Worm (Caenorhabditis elegans) whole organism, L2 larva: ENCODE results near the gene cct-3.

Experiments used
- Y55F3AM.14 ChIP-seq: fragments of 200-800 bp; sonication (Bioruptor generic); optimal IDR thresholded peaks from 2 replicates; lab custom pipeline; 2018; ENCODE audit warnings: mild to moderate bottlenecking, missing genetic modification characterization, missing compliant biosample characterization
- ZK546.5 ChIP-seq: sonication (generic microtip); optimal IDR thresholded peaks from 2 replicates; lab custom pipeline; 2017; ENCODE audit warnings: missing biosample characterization, missing genetic modification characterization
- alr-1 ChIP-seq: fragments of 150-350 bp; optimal IDR thresholded peaks from 2 replicates; lab custom pipeline; 2014; ENCODE audit warnings: missing biosample characterization, missing genetic modification characterization
- aly-2 ChIP-seq: fragments of 150-350 bp; optimal IDR thresholded peaks from 2 replicates; lab custom pipeline; 2014; ENCODE audit warnings: missing biosample characterization, missing genetic modification characterization
- blmp-1 ChIP-seq: sonication (generic microtip); optimal IDR thresholded peaks from 2 replicates; lab custom pipeline; 2017; ENCODE audit warnings: missing genetic modification characterization, mild to moderate bottlenecking, missing compliant biosample characterization, antibody characterized with exemption, moderate library complexity; ENCODE audit not compliant: insufficient read depth
- ceh-16 ChIP-seq: fragments of 150-350 bp; optimal IDR thresholded peaks from 2 replicates; lab custom pipeline; 2014; ENCODE audit warnings: missing biosample characterization, missing genetic modification characterization
- ceh-82 ChIP-seq: fragments of 150-350 bp; optimal IDR thresholded peaks from 2 replicates; lab custom pipeline; 2014; ENCODE audit warnings: missing biosample characterization, missing genetic modification characterization
- crh-2 ChIP-seq: sonication (generic microtip); optimal IDR thresholded peaks from 2 replicates; lab custom pipeline; 2017; ENCODE audit warnings: missing biosample characterization, missing genetic modification characterization
- dmd-4 ChIP-seq: sonication (generic microtip); optimal IDR thresholded peaks from 2 replicates; lab custom pipeline; 2017; ENCODE audit warnings: missing biosample characterization, missing genetic modification characterization
- egl-27 ChIP-seq: sonication (generic microtip); optimal IDR thresholded peaks from 3 replicates; lab custom pipeline; 2017; ENCODE audit warnings: missing biosample characterization, missing genetic modification reagents, missing genetic modification characterization
- elt-1 ChIP-seq: fragments of 150-350 bp; optimal IDR thresholded peaks from 2 replicates; lab custom pipeline; 2014; ENCODE audit warnings: missing biosample characterization, missing genetic modification characterization
- elt-3 ChIP-seq: sonication (generic microtip); optimal IDR thresholded peaks from 2 replicates; lab custom pipeline; 2017; ENCODE audit warnings: missing biosample characterization, missing genetic modification characterization
- fos-1 ChIP-seq: fragments of 150-350 bp; optimal IDR thresholded peaks from 2 replicates; lab custom pipeline; 2014; ENCODE audit warnings: missing biosample characterization, missing genetic modification characterization
- gmeb-1 ChIP-seq: fragments of 150-350 bp; optimal IDR thresholded peaks from 2 replicates; lab custom pipeline; 2014; ENCODE audit warnings: missing biosample characterization, missing genetic modification characterization
- lin-11 ChIP-seq: fragments of 150-350 bp; sonication (generic microtip); optimal IDR thresholded peaks from 2 replicates; lab custom pipeline; 2014; ENCODE audit warnings: missing biosample characterization, missing genetic modification characterization, inconsistent platforms, mixed read lengths
- lin-39 ChIP-seq: fragments of 150-350 bp; optimal IDR thresholded peaks from 2 replicates; lab custom pipeline; 2014; ENCODE audit warnings: missing biosample characterization, missing genetic modification reagents, missing genetic modification characterization
- lsy-2 ChIP-seq, 2 experiments: fragments of 150-350 bp in 1 of 2; sonication (generic microtip) in 1 of 2; optimal IDR thresholded peaks; 2 replicates each; lab custom pipeline; 2014 to 2017; ENCODE audit warnings: missing biosample characterization in 2 of 2, missing genetic modification characterization in 2 of 2
- mab-5 ChIP-seq: fragments of 150-350 bp; optimal IDR thresholded peaks from 2 replicates; lab custom pipeline; 2014; ENCODE audit warnings: missing biosample characterization, missing genetic modification characterization
- mdl-1 ChIP-seq, 2 experiments: fragments of 150-350 bp in 1 of 2; sonication (generic microtip) in 1 of 2; optimal IDR thresholded peaks; 2 replicates each; lab custom pipeline; 2017; ENCODE audit warnings: missing biosample characterization in 2 of 2, missing genetic modification characterization in 2 of 2
- nhr-11 ChIP-seq: fragments of 150-350 bp; optimal IDR thresholded peaks from 2 replicates; lab custom pipeline; 2014; ENCODE audit warnings: missing biosample characterization, missing genetic modification characterization
- nhr-21 ChIP-seq: fragments of 150-350 bp; optimal IDR thresholded peaks from 2 replicates; lab custom pipeline; 2014; ENCODE audit warnings: missing biosample characterization, missing genetic modification characterization
- nhr-237 ChIP-seq: fragments of 150-350 bp; optimal IDR thresholded peaks from 2 replicates; lab custom pipeline; 2014; ENCODE audit warnings: missing biosample characterization, missing genetic modification characterization
- nhr-6 ChIP-seq: fragments of 150-350 bp; optimal IDR thresholded peaks from 2 replicates; lab custom pipeline; 2014; ENCODE audit warnings: missing biosample characterization, missing genetic modification characterization
- nhr-77 ChIP-seq: fragments of 150-350 bp; optimal IDR thresholded peaks from 2 replicates; lab custom pipeline; 2014; ENCODE audit warnings: missing biosample characterization, missing genetic modification characterization
- peb-1 ChIP-seq: fragments of 150-350 bp; optimal IDR thresholded peaks from 2 replicates; lab custom pipeline; 2014; ENCODE audit warnings: missing biosample characterization, missing genetic modification characterization
- skn-1 ChIP-seq: sonication (generic microtip); optimal IDR thresholded peaks from 2 replicates; lab custom pipeline; 2017; ENCODE audit warnings: missing biosample characterization, missing genetic modification characterization
- sma-3 ChIP-seq: sonication (generic microtip); optimal IDR thresholded peaks from 2 replicates; lab custom pipeline; 2016; ENCODE audit warnings: missing genetic modification reagents, missing genetic modification characterization, missing compliant biosample characterization
- sma-9 ChIP-seq, 2 experiments: fragments of 150-350 bp in 1 of 2; sonication (generic microtip) in 1 of 2; optimal IDR thresholded peaks; 2 replicates each; lab custom pipeline; 2014 to 2016; ENCODE audit warnings: missing genetic modification characterization in 2 of 2, mild to moderate bottlenecking in 1 of 2, missing biosample characterization in 1 of 2, missing compliant biosample characterization in 1 of 2, missing genetic modification reagents in 1 of 2, moderate library complexity in 1 of 2
- snpc-4 ChIP-seq: fragments of 150-350 bp; optimal IDR thresholded peaks from 2 replicates; lab custom pipeline; 2014; ENCODE audit warnings: missing biosample characterization, missing genetic modification characterization
- ztf-11 ChIP-seq: sonication (generic microtip); optimal IDR thresholded peaks from 2 replicates; lab custom pipeline; 2017; ENCODE audit warnings: missing biosample characterization, missing genetic modification characterization
- ztf-4 ChIP-seq: fragments of 150-350 bp; optimal IDR thresholded peaks from 2 replicates; lab custom pipeline; 2014; ENCODE audit warnings: missing biosample characterization, missing genetic modification characterization

cct-3 gene

ce11 chrII:2233240-2233639 is at the start of gene cct-3:
TSS of gene cct-3 (plus strand) at chrII:2233540.
- no peak for TF ChIP-seq ZK546.5 (tag; lab: Kevin White, UChicago)
- TF ChIP-seq, all 48 proteins: peak for 0

DNA sequence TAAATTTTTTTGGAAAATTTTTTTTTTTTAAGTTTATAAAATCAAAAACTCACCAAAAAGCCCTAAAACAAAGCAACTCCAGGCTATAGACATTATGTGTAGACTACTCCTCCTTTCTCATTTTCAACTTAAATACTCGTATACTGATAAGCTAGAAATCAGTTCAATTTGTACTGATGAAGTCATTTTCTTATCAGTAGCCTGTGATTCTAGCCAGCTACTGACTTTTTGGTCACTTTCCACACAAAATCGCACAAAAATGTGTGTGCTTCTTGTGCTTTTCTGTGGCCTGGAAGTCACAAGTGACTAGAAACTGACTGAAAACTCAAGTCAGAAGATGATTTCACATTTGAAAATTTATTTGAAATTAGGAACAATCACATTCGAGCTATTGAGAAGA is 47.0 kb upstream of the cct-3 start, which contains the start of gene gba-2:
Gene gba-2 (minus strand): TSS at position 106 of the 400 bp plus-strand sequence.
- TF ChIP-seq ceh-82 (tag; lab: Kevin White, UChicago) (no peak), nhr-237 (tag; lab: Kevin White, UChicago) (no peak), lin-11 (tag; lab: Kevin White, UChicago) (no peak), crh-2 (no peak), sma-3 (GFP tag; lab: Kevin White, UChicago) (no peak), snpc-4 (no peak), sma-9 (GFP tag; optimal IDR thresholded peaks at IDR 0.05; lab: Kevin White, UChicago) (peak; percentile 31), sma-9 (tag; optimal IDR thresholded peaks at IDR 0.05; lab: Kevin White, UChicago) (no peak), fos-1 (peak; percentile 66), mab-5 (tag; lab: Kevin White, UChicago) (no peak), ztf-4 (tag; lab: Kevin White, UChicago) (no peak), Y55F3AM.14 (no peak), ZK546.5 (tag; lab: Kevin White, UChicago) (no peak), nhr-21 (tag; lab: Kevin White, UChicago) (no peak)

DNA sequence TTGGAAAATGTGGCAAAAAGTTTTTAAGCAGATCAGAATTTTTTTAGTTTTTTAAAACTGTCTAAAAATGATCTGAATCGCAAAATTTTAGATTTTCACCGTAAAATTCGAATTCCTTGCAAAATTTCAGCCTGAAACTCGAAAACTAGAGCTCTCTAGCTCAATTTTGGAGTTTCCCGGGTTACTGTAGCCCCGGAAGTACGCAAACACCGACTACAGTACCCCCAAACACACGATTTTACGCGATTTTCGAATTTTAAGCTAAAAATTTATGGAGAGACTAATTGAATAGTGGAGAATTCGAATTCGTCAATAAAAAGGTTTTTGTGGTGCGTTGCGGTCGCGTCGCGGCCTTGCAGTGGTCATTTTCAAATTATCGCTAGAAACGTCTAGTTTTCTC is 46.6 kb upstream of the cct-3 start:
- TF ChIP-seq lsy-2 (tag; optimal IDR thresholded peaks at IDR 0.05; lab: Kevin White, UChicago) (peak in 1 of 2 experiments; percentile 31), mdl-1 (tag; optimal IDR thresholded peaks at IDR 0.05; lab: Kevin White, UChicago) (no peak)

DNA sequence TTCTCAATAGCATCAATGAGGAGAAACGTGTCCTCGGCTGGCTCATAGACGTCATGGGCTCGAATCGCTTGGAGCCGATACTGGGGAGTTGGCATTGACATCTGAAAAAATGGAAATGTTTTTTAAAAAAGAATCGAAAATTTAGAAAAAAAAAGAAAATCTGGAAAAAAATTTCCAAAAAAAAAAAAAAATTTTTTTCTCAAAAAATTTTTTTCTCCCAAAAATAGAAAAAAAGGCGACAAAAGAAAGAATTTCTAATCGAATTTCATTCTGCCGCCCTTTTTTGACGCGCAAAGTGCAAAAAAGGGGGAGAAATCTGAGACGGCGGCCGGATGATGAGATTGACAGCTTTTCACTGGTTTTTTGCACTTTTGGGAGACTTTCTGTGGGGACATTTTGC is 44.0 kb upstream of the cct-3 start, which contains the start of gene mtq-2:
Gene mtq-2 (minus strand): TSS at position 101 of the 400 bp plus-strand sequence.
- no peak for TF ChIP-seq ztf-11 (tag; lab: Kevin White, UChicago)
- no peak for TF ChIP-seq gmeb-1 (tag; lab: Kevin White, UChicago)
- no peak for TF ChIP-seq lin-39 (tag; lab: Kevin White, UChicago)
- TF ChIP-seq ZK546.5 (tag; lab: Kevin White, UChicago) = no peak

DNA sequence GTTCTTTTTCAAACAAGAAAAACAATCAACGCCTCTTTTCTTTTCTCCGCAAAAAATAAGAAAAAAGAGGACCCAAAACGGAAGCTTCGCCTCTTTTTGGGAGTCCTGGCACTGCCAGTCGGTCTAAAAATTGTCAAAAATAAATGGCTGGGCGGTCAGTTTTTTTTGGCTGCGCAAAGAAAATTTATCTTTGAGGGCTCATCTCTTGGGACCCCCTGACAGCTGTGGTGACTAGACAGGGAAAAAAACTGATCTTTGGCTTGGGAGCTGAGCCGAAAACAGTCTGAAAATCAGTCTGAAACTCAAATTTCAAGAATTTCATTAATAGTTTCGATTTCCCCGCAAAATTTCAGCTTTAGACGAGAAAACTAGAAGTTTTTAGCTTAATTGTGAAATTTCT is 42.8 kb upstream of the cct-3 start:
- no peak for TF ChIP-seq nhr-21 (tag; lab: Kevin White, UChicago)
- no peak for TF ChIP-seq nhr-11
- TF ChIP-seq elt-1 = no peak

DNA sequence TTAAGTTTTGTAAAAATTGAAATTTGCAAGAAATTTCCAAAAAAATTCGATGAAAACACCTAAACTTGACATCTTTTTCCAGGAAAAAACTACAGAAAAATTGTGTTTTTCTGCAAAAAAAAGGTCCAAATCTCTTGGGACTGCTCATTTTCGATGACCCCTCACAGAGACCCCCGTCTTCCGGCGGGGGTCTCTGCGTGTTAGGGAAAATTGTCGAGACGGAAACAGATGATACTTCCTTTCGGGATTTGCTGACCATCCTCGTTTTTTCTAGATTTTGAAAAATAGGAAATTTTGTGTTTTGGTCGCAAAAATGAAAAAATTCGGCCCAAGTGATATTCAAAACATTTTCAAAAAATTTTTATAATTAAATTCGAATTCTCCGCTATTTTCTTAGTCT is 42.0 kb upstream of the cct-3 start:
- no peak for TF ChIP-seq peb-1 (tag; lab: Kevin White, UChicago)
- TF ChIP-seq sma-9 (GFP tag; optimal IDR thresholded peaks at IDR 0.05; lab: Kevin White, UChicago) = peak; percentile 2
- no peak for TF ChIP-seq sma-9 (tag; optimal IDR thresholded peaks at IDR 0.05; lab: Kevin White, UChicago)
- TF ChIP-seq nhr-6 (tag; lab: Kevin White, UChicago) = no peak
- peak in 1 of 2 experiments; percentile 3 for TF ChIP-seq lsy-2 (tag; optimal IDR thresholded peaks at IDR 0.05; lab: Kevin White, UChicago)
- no peak for TF ChIP-seq ceh-16 (tag; lab: Kevin White, UChicago)
- no peak for TF ChIP-seq sma-3 (GFP tag; lab: Kevin White, UChicago)
- no peak for TF ChIP-seq ceh-82 (tag; lab: Kevin White, UChicago)

- TF ChIP-seq fos-1 (no peak), skn-1 (no peak), alr-1 (no peak), lin-39 (tag; lab: Kevin White, UChicago) (no peak), aly-2 (tag; lab: Kevin White, UChicago) (no peak), blmp-1 (tag; lab: Kevin White, UChicago) (no peak), crh-2 (no peak), egl-27 (tag; lab: Kevin White, UChicago) (no peak), ztf-11 (tag; lab: Kevin White, UChicago) (no peak), ceh-16 (tag; lab: Kevin White, UChicago) (no peak), dmd-4 (tag; lab: Kevin White, UChicago) (no peak), nhr-77 (tag; lab: Kevin White, UChicago) (no peak), elt-3 (tag; lab: Kevin White, UChicago) (no peak)
Measured at ce11 chrII:2192267-2192666, 41.1 kb upstream of the cct-3 start.
